Worm (Caenorhabditis elegans): ENCODE measurements around the gene ltah-1.2.

DNA sequence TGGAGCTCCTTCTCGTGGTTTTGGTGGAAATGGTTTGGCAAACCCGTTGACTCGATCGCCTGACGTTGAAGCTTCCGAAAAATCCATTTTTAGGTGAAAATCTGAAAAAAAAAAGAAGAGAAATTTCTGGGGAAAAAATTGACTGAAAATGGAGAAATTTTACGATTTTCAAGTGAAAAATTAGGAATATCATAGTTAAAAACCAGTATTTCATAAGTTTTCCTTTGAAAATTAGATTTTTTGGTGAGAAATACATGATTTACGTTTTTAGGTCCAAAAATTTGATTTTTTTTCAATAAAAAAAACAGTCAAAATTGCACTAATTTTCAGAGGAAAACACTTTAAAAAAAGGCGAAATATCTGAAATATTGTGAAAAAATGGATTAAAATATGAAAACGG lies 19.4 kb downstream of the ltah-1.2 start, which contains the start of gene taf-2:
- TF ChIP-seq ceh-31 (tag; optimal IDR thresholded peaks at IDR 0.05) (no peak), odd-2 (tag; optimal IDR thresholded peaks at IDR 0.05) (no peak), ceh-6 (GFP tag; optimal IDR thresholded peaks at IDR 0.05) (no peak), nhr-232 (tag; optimal IDR thresholded peaks at IDR 0.05) (no peak), dve-1 (tag; optimal IDR thresholded peaks at IDR 0.05) (no peak), fax-1 (tag; optimal IDR thresholded peaks at IDR 0.05) (no peak), pha-4 (tag; optimal IDR thresholded peaks at IDR 0.05) (no peak), lim-6 (tag; optimal IDR thresholded peaks at IDR 0.05) (no peak), ztf-16 (tag; optimal IDR thresholded peaks at IDR 0.05) (no peak)
